Worm (Caenorhabditis elegans) whole organism, L3 larva: ENCODE results near the gene F01D5.3.

Experiments used
- ceh-28 ChIP-seq: fragments of 150-350 bp; optimal IDR thresholded peaks from 2 replicates; lab custom pipeline; 2014; ENCODE audit warnings: missing biosample characterization, missing genetic modification reagents, missing genetic modification characterization
- fkh-10 ChIP-seq: sonication (generic microtip); optimal IDR thresholded peaks from 2 replicates; lab custom pipeline; 2017; ENCODE audit warnings: missing biosample characterization, missing genetic modification reagents, missing genetic modification characterization
- hmg-11 ChIP-seq: sonication (generic microtip); optimal IDR thresholded peaks from 2 replicates; lab custom pipeline; 2016; ENCODE audit warnings: missing genetic modification characterization, missing compliant biosample characterization
- nhr-12 ChIP-seq: fragments of 150-350 bp; optimal IDR thresholded peaks from 2 replicates; lab custom pipeline; 2014; ENCODE audit warnings: missing biosample characterization, missing genetic modification characterization
- nhr-23 ChIP-seq: fragments of 150-350 bp; optimal IDR thresholded peaks from 2 replicates; lab custom pipeline; 2014; ENCODE audit warnings: missing biosample characterization, missing genetic modification reagents, missing genetic modification characterization
- nhr-237 ChIP-seq: fragments of 150-350 bp; optimal IDR thresholded peaks from 2 replicates; lab custom pipeline; 2014; ENCODE audit warnings: missing biosample characterization, missing genetic modification characterization
- nhr-76 ChIP-seq: fragments of 150-350 bp; sonication (generic microtip); optimal IDR thresholded peaks from 5 replicates; lab custom pipeline; 2014; ENCODE audit warnings: missing biosample characterization, missing genetic modification characterization
- skn-1 ChIP-seq: fragments of 150-350 bp; optimal IDR thresholded peaks from 2 replicates; lab custom pipeline; 2014; ENCODE audit warnings: missing biosample characterization, missing genetic modification characterization
- unc-62 ChIP-seq: fragments of 150-350 bp; sonication (generic microtip); optimal IDR thresholded peaks from 4 replicates; lab custom pipeline; 2014; ENCODE audit warnings: missing biosample characterization, missing genetic modification reagents, missing genetic modification characterization
- ztf-11 ChIP-seq: fragments of 150-350 bp; optimal IDR thresholded peaks from 2 replicates; lab custom pipeline; 2014; ENCODE audit warnings: missing biosample characterization, missing genetic modification characterization

- TF ChIP-seq hmg-11 (tag; lab: Kevin White, UChicago), result no peak
- no peak for TF ChIP-seq nhr-23 (tag; lab: Kevin White, UChicago)
- TF ChIP-seq ceh-28, result no peak
- no peak for TF ChIP-seq unc-62 (GFP tag; lab: Kevin White, UChicago)
- TF ChIP-seq fkh-10 (GFP tag; lab: Kevin White, UChicago), result no peak
- TF ChIP-seq skn-1 (tag; lab: Kevin White, UChicago), result no peak
- no peak for TF ChIP-seq nhr-12
- TF ChIP-seq nhr-76 (tag; lab: Kevin White, UChicago), result no peak
- no peak for TF ChIP-seq ztf-11 (tag; lab: Kevin White, UChicago)
- TF ChIP-seq nhr-237 (tag; lab: Kevin White, UChicago), result no peak
Observed at ce11 chrII:13972199-13972598, 27.7 kb downstream of the F01D5.3 start.
